Worm (Caenorhabditis elegans) whole organism, L4 larva: ENCODE results near the gene Y67A10A.2.
"Not testable (repeated sequence)": the region's sequence is repeated elsewhere in the genome, so short reads cannot be mapped to it uniquely, and the experiment has no call there.

Experiments
- egl-27 ChIP-seq: sonication (generic microtip); optimal IDR thresholded peaks from 3 replicates; lab custom pipeline; 2017; ENCODE audit warnings: missing biosample characterization, missing genetic modification reagents, missing genetic modification characterization
- lin-13 ChIP-seq: fragments of 150-350 bp; optimal IDR thresholded peaks from 2 replicates; lab custom pipeline; 2014; ENCODE audit warnings: missing biosample characterization, missing genetic modification reagents, missing genetic modification characterization
- nhr-6 ChIP-seq: fragments of 150-350 bp; optimal IDR thresholded peaks from 2 replicates; lab custom pipeline; 2014; ENCODE audit warnings: missing biosample characterization, missing genetic modification characterization
- nhr-76 ChIP-seq: fragments of 150-350 bp; optimal IDR thresholded peaks from 2 replicates; lab custom pipeline; 2014; ENCODE audit warnings: missing biosample characterization, missing genetic modification characterization
- pha-4 ChIP-seq, 2 experiments: fragments of 150-350 bp in 1 of 2; fragments of 200-800 bp in 1 of 2; sonication (Bioruptor generic) in 1 of 2; IDR thresholded peaks in 1 of 2; optimal IDR thresholded peaks in 1 of 2; 2 replicates each; pipeline versions ENCODE4 v1.3.6 to Lab custom; 2014 to 2022; ENCODE audit warnings: missing genetic modification characterization in 2 of 2, missing genetic modification reagents in 2 of 2, missing biosample characterization in 1 of 2, missing compliant biosample characterization in 1 of 2
- set-16 ChIP-seq: fragments of 200-800 bp; sonication (Bioruptor generic); IDR thresholded peaks from 2 replicates; pipeline ENCODE4 v1.3.6; 2022; ENCODE audit warnings: missing genetic modification reagents, missing genetic modification characterization, missing compliant biosample characterization
- unc-130 ChIP-seq: sonication (generic microtip); optimal IDR thresholded peaks from 2 replicates; lab custom pipeline; 2016; ENCODE audit warnings: missing genetic modification reagents, missing genetic modification characterization, missing compliant biosample characterization
- zag-1 ChIP-seq: fragments of 150-350 bp; optimal IDR thresholded peaks from 2 replicates; lab custom pipeline; 2014; ENCODE audit warnings: missing biosample characterization, missing genetic modification characterization

- TF ChIP-seq nhr-6 (tag; lab: Kevin White, UChicago); pha-4 (GFP tag; IDR thresholded peaks at IDR 0.05; lab: Robert Waterston, UW); pha-4 (tag; optimal IDR thresholded peaks at IDR 0.05; lab: Kevin White, UChicago); lin-13; set-16 (GFP tag; lab: Robert Waterston, UW); nhr-76; egl-27 (tag; lab: Kevin White, UChicago); unc-130 (GFP tag; lab: Kevin White, UChicago); zag-1 (tag; lab: Kevin White, UChicago): not testable (repeated sequence)
Observed at ce11 chrIV:14307381-14307999, 30.4 kb upstream of the Y67A10A.2 start.
